Worm (Caenorhabditis elegans): ENCODE data around the gene gmps-1.

Gene gmps-1

DNA sequence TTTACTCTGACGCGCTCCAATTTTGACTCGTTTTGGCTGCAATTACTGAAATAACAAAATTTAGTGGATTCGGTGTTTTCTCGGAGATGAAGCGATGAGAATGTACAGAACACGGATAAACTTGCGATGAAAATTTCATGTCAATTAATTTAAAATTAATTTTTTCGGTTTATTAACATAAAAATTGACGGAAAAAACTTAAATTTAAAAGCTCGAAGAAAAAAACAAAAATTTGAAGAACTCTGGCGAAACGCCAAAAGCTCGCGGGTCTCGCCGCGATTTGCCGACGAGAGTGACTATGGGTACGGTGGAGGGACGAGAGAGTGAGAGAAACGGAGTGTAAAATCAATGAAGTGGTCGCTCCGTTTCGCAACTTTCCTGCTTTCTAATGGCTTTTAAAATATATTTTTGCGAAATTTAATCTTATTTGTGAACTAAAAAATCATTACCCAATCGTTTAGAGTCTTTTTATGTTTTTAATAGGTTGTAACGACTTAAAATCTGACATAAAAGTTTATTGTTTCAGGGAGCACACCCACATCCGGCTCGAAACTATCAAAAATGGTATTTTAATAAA lies at the start of gene gmps-1, which contains the start of gene cap-2 (continued):
- TF ChIP-seq dmd-8 (GFP tag; IDR thresholded peaks at IDR 0.05) (peak; percentile 70; the same call in 1 of the 2 replicates), daf-16 (GFP tag; optimal IDR thresholded peaks at IDR 0.05) (peak; percentile 42 to 91), daf-16 (tag; optimal IDR thresholded peaks at IDR 0.05) (peak; percentile 60), lin-38 (GFP tag; IDR thresholded peaks at IDR 0.05) (peak; percentile 93), F26F4.8 (GFP tag; conservative IDR thresholded peaks at IDR 0.05) (no peak), Y5F2A.4 (GFP tag; optimal IDR thresholded peaks at IDR 0.05) (peak; percentile 60), F37D6.2 (tag; optimal IDR thresholded peaks at IDR 0.05) (peak; percentile 91), tag-97 (GFP tag; IDR thresholded peaks at IDR 0.05) (0 out of 2 replicates have a peak, but pooled peaks have one; percentile 13), snpc-4 (tag; optimal IDR thresholded peaks at IDR 0.05) (no peak), spr-1 (tag; optimal IDR thresholded peaks at IDR 0.05) (peak; percentile 94), lim-7 (GFP tag; IDR thresholded peaks at IDR 0.05) (no peak), ceh-28 (tag; optimal IDR thresholded peaks at IDR 0.05) (peak; percentile 75), pqm-1 (tag; optimal IDR thresholded peaks at IDR 0.05) (peak; percentile 12), mxl-3 (GFP tag; optimal IDR thresholded peaks at IDR 0.05) (peak; percentile 48), T20F7.1 (GFP tag; optimal IDR thresholded peaks at IDR 0.05) (peak; percentile 89), nhr-28 (tag; optimal IDR thresholded peaks at IDR 0.05) (peak; percentile 87), unc-62 (GFP tag; optimal IDR thresholded peaks at IDR 0.05 in 1 of 2) (peak in 1 of 2 experiments; percentile 58), unc-62 (tag; optimal IDR thresholded peaks at IDR 0.05) (no peak), R02D3.7 (tag; optimal IDR thresholded peaks at IDR 0.05) (peak; percentile 48), unc-130 (GFP tag; optimal IDR thresholded peaks at IDR 0.05) (peak; percentile 70), zfp-2 (tag; optimal IDR thresholded peaks at IDR 0.05) (peak; percentile 74), saeg-2 (GFP tag; IDR thresholded peaks at IDR 0.05) (peak; percentile 91), daf-12 (tag; optimal IDR thresholded peaks at IDR 0.05) (no peak), duxl-1 (tag; optimal IDR thresholded peaks at IDR 0.05; ENCODE audit: poor library complexity) (peak; percentile 94), daf-8 (GFP tag; IDR thresholded peaks at IDR 0.05) (no peak), spr-3 (GFP tag; optimal IDR thresholded peaks at IDR 0.05) (peak; percentile 92), pha-4 (GFP tag; IDR thresholded peaks at IDR 0.05) (peak; percentile 96), pha-4 (tag; optimal IDR thresholded peaks at IDR 0.05) (no peak), zip-2 (tag; optimal IDR thresholded peaks at IDR 0.05) (peak; percentile 72), aly-2 (tag; optimal IDR thresholded peaks at IDR 0.05) (no peak), lin-39 (tag; optimal IDR thresholded peaks at IDR 0.05) (peak; percentile 67), skn-1 (tag; optimal IDR thresholded peaks at IDR 0.05) (no peak), snpc-1.2 (GFP tag; IDR thresholded peaks at IDR 0.05) (peak; percentile 75), lir-3 (tag; optimal IDR thresholded peaks at IDR 0.05) (peak; percentile 55), cey-2 (tag; optimal IDR thresholded peaks at IDR 0.05; ENCODE audit: borderline replicate concordance, insufficient read depth) (no peak), dmd-6 (GFP tag; IDR thresholded peaks at IDR 0.05) (peak; percentile 95), Y48G9A.11 (GFP tag; IDR thresholded peaks at IDR 0.05) (peak; percentile 78), attf-4 (tag; optimal IDR thresholded peaks at IDR 0.05) (no peak), jun-1 (tag; optimal IDR thresholded peaks at IDR 0.05) (peak; percentile 79), ceh-62 (tag; optimal IDR thresholded peaks at IDR 0.05) (no peak), rbr-2 (tag; optimal IDR thresholded peaks at IDR 0.05) (peak; percentile 95), Y75B8A.6 (GFP tag; IDR thresholded peaks at IDR 0.05) (no peak), hlh-11 (tag; optimal IDR thresholded peaks at IDR 0.05) (peak; percentile 95), sdz-12 (GFP tag; optimal IDR thresholded peaks at IDR 0.05) (peak; percentile 33), arid-1 (GFP tag; conservative IDR thresholded peaks at IDR 0.05) (peak; percentile 97), dmd-9 (GFP tag; IDR thresholded peaks at IDR 0.05) (peak; percentile 93), madf-5 (GFP tag; IDR thresholded peaks at IDR 0.05) (no peak), ama-1 (optimal IDR thresholded peaks at IDR 0.05) (peak; percentile 54), fos-1 (tag; optimal IDR thresholded peaks at IDR 0.05) (peak; percentile 58), madf-9 (GFP tag; conservative IDR thresholded peaks at IDR 0.05) (peak; percentile 88), nhr-48 (tag; optimal IDR thresholded peaks at IDR 0.05) (peak; percentile 90), hmg-1.1 (GFP tag; IDR thresholded peaks at IDR 0.05) (peak; percentile 98)
